Fruit fly (Drosophila melanogaster) S2 (cell line): ENCODE measurements around the gene pcx.

Experiments used
- CG8478 ChIP-seq: fragments of >200 bp; optimal IDR thresholded peaks from 2 replicates; lab custom pipeline; 2018
- CTCF ChIP-seq, 2 experiments: fragments of >200 bp; optimal IDR thresholded peaks; 2 replicates each; lab custom pipeline; 2018

DNA sequence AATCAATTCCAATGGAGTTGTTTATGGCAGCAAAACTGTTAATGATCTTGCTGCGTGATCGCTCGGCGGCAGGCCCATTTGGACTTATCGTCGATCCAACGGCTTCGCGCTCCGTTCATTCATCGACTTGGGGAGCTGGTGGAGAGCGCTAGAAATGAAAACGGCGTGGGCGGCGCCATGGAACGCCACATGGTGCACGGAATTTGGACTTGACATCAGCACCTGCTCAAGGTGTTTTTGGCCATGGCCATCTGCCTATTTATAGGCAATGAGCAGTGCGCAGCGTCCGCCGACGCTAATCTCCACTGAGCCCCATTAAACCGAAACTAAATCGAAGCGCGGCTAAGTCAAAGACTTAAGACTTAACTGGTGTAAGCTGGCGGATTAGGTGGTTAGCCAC, 6.6 kb upstream of the pcx start:
- TF ChIP-seq CG8478 = no peak
- no peak for TF ChIP-seq CTCF (optimal IDR thresholded peaks at IDR 0.05; lab: Kevin White, UChicago)
